Worm (Caenorhabditis elegans): ENCODE results near the gene tsr-1.

tsr-1 gene

DNA sequence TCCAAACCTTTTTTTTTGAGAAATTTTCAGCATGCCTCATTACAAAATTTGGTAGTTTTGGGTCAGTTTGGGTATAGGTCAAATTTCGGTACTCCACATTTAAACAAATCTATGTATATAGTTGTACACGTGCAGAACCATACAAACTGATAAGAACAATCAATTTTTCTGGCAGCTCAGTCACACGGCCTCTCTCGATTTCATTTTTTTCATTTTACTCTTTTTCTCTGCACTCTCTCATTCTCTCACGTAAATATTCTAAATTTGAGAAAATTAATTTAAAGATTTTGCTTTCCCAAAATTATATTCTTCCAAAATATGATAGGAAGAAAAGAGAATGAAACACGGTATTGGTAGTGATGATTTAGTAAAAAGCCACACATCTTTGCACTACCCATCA, 52.0 kb downstream of the tsr-1 start:
- TF ChIP-seq F13H6.1 (tag; optimal IDR thresholded peaks at IDR 0.05) (no peak), nhr-25 (tag; optimal IDR thresholded peaks at IDR 0.05) (no peak), sma-3 (GFP tag; optimal IDR thresholded peaks at IDR 0.05) (no peak), nhr-10 (tag; optimal IDR thresholded peaks at IDR 0.05) (no peak), zag-1 (tag; optimal IDR thresholded peaks at IDR 0.05) (no peak), blmp-1 (tag; optimal IDR thresholded peaks at IDR 0.05; ENCODE audit: insufficient read depth) (no peak), C34F6.9 (tag; optimal IDR thresholded peaks at IDR 0.05) (no peak), ceh-82 (tag; optimal IDR thresholded peaks at IDR 0.05) (no peak), snpc-4 (tag; optimal IDR thresholded peaks at IDR 0.05) (no peak), lsy-2 (tag; optimal IDR thresholded peaks at IDR 0.05) (no peak), skn-1 (tag; optimal IDR thresholded peaks at IDR 0.05) (no peak), peb-1 (tag; optimal IDR thresholded peaks at IDR 0.05) (no peak), ztf-1 (GFP tag; conservative IDR thresholded peaks at IDR 0.05) (no peak)

DNA sequence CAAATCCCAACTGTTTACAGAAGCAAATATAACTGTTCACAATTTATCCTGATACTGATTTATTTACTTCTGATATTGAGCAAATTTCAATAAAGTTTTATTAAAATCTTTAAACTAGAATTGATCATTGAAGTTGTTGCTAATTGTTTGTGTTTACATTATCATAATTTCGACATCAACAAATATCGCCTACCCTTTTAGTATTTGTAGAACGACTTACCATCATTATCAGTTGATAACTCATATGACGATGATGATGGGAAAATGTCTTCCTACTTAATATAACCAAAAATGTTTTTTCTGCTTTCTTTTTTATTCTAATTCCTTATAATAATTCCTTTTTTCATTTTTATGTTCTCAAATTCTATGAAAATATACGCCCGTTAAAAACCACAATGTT, 52.5 kb downstream of the tsr-1 start:
- TF ChIP-seq lin-13 (GFP tag; optimal IDR thresholded peaks at IDR 0.05) (no peak), lin-39 (tag; optimal IDR thresholded peaks at IDR 0.05) (no peak), zag-1 (tag; optimal IDR thresholded peaks at IDR 0.05) (no peak), lin-11 (tag; optimal IDR thresholded peaks at IDR 0.05) (no peak), nhr-12 (tag; optimal IDR thresholded peaks at IDR 0.05) (no peak), F13H6.1 (tag; optimal IDR thresholded peaks at IDR 0.05) (no peak), dmd-4 (tag; optimal IDR thresholded peaks at IDR 0.05) (no peak), crh-2 (tag; optimal IDR thresholded peaks at IDR 0.05) (peak; percentile 2), ama-1 (optimal IDR thresholded peaks at IDR 0.05) (no peak), ztf-4 (tag; optimal IDR thresholded peaks at IDR 0.05) (no peak), blmp-1 (tag; optimal IDR thresholded peaks at IDR 0.05; ENCODE audit: insufficient read depth) (no peak), ztf-11 (tag; optimal IDR thresholded peaks at IDR 0.05) (no peak), nhr-25 (tag; optimal IDR thresholded peaks at IDR 0.05) (no peak), aly-2 (tag; optimal IDR thresholded peaks at IDR 0.05) (no peak), mbf-1 (tag; optimal IDR thresholded peaks at IDR 0.05) (no peak), mdl-1 (tag; optimal IDR thresholded peaks at IDR 0.05) (no peak), mab-5 (tag; optimal IDR thresholded peaks at IDR 0.05) (no peak), ztf-1 (GFP tag; conservative IDR thresholded peaks at IDR 0.05) (no peak), ZK546.5 (tag; optimal IDR thresholded peaks at IDR 0.05) (no peak), unc-55 (GFP tag; optimal IDR thresholded peaks at IDR 0.05) (no peak), skn-1 (tag; optimal IDR thresholded peaks at IDR 0.05) (no peak), fos-1 (tag; optimal IDR thresholded peaks at IDR 0.05) (peak; percentile 38), gmeb-1 (tag; optimal IDR thresholded peaks at IDR 0.05) (peak; percentile 1), elt-3 (tag; optimal IDR thresholded peaks at IDR 0.05) (no peak), sma-9 (GFP tag; optimal IDR thresholded peaks at IDR 0.05) (no peak), sma-9 (tag; optimal IDR thresholded peaks at IDR 0.05) (no peak), nhr-11 (tag; optimal IDR thresholded peaks at IDR 0.05) (no peak), nhr-129 (tag; optimal IDR thresholded peaks at IDR 0.05) (peak; percentile 76), nhr-77 (tag; optimal IDR thresholded peaks at IDR 0.05) (no peak), nhr-21 (tag; optimal IDR thresholded peaks at IDR 0.05) (no peak), unc-62 (GFP tag; optimal IDR thresholded peaks at IDR 0.05) (no peak), nhr-237 (tag; optimal IDR thresholded peaks at IDR 0.05) (no peak), ceh-82 (tag; optimal IDR thresholded peaks at IDR 0.05) (no peak), sem-4 (tag; optimal IDR thresholded peaks at IDR 0.05) (no peak)

DNA sequence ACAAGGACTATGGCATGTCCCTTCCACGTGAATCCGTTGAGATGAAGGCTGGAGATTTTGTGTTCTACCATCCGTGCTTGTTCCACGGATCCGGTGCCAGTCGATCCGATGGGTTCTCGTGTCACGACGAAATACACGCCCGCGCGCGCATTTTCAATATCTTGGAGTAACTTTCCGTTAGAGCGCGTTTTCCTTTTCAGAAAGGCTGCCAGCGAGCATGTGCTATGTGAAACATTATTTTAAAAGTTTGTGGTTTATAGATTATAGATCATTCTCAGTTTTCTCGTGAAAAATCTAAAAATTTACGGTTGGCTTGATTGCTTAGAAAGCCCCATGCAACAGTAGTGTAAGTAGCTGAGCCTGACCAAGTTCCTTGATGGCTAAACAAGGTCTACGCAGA, 54.3 kb downstream of the tsr-1 start, which contains the start of gene fbxc-20:
TSS of gene fbxc-20 (plus strand) at position 301 of the 400 bp plus-strand sequence.
- TF ChIP-seq dmd-4 (tag; optimal IDR thresholded peaks at IDR 0.05), result no peak
- TF ChIP-seq nhr-23 (tag; optimal IDR thresholded peaks at IDR 0.05), result no peak
- no peak for TF ChIP-seq R02D3.7 (tag; optimal IDR thresholded peaks at IDR 0.05)
- TF ChIP-seq elt-1 (tag; optimal IDR thresholded peaks at IDR 0.05), result no peak
- no peak for TF ChIP-seq blmp-1 (tag; optimal IDR thresholded peaks at IDR 0.05; ENCODE audit: insufficient read depth)

Measured in whole organism, L2 larva.